Fruit fly (Drosophila melanogaster): ENCODE measurements around the gene Dpck.

DNA sequence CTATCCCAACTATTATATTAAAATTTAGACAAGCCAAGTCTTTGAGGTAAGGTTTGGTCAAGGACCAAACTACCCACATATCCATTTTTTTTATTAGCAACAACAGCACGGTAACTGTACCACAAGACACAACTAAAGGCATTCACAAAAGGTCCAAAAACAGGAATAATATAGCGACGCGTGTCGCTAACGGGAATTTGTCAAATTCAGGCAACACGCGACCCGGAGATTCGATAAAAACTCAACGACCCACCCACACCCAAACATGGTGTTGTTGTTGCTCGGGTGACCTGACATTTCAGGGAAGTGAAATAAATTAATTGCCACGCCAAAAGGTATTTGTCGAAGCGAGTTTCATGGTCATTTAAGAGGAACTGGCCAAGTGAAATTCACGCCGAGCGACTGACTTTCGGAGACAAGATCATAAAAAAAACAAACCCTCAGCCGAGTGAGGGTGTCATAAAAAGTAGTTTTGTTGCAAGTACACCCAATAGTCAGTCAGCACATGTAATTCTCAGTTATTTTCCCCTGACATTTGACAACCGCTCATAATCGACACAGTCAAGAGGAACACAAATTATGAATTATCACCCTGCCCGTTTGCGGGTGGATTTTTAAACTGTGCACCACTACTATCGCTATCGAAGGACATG is 29.4 kb downstream of the Dpck start:
- TF ChIP-seq CG12155 (GFP tag; optimal IDR thresholded peaks at IDR 0.05) = no peak
- no peak for TF ChIP-seq odd (GFP tag; optimal IDR thresholded peaks at IDR 0.05)
- no peak for TF ChIP-seq dmrt11E (tag; optimal IDR thresholded peaks at IDR 0.05)
- no peak for TF ChIP-seq ham (GFP tag; IDR thresholded peaks at IDR 0.05)
- TF ChIP-seq CG8478 (optimal IDR thresholded peaks at IDR 0.05) = no peak
- TF ChIP-seq fru (optimal IDR thresholded peaks at IDR 0.05) = no peak
- no peak for TF ChIP-seq ERR (GFP tag; optimal IDR thresholded peaks at IDR 0.05)
- no peak for TF ChIP-seq psq (GFP tag; optimal IDR thresholded peaks at IDR 0.05)
- no peak for TF ChIP-seq al (GFP tag; IDR thresholded peaks at IDR 0.05)
- no peak for TF ChIP-seq Stat92E (GFP tag; optimal IDR thresholded peaks at IDR 0.05)
- no peak for TF ChIP-seq CG18011 (GFP tag; optimal IDR thresholded peaks at IDR 0.05)

All from whole organism, embryonic.